Worm (Caenorhabditis elegans): ENCODE measurements around the gene spe-42.

DNA sequence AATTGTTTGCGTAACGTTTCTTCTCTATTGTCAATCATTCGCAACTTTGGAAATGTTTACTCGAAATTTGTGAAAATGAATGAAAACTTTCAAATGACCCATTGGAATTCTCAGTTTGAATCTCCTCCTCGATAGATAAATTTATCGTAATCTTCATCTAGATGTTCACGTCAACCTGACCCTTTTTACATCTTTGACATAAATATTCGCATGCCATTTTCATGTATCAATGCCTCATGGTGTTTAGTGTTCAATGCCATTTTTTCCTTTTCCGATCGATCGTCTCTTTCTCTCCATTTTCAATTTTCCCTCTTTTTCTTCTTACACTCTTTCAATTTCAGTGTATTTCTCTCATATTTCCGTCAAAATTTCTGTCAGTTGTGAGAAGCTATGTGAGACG, 42.5 kb upstream of the spe-42 start:
- TF ChIP-seq lin-15B (tag; optimal IDR thresholded peaks at IDR 0.05) (no peak), ZK546.5 (tag; optimal IDR thresholded peaks at IDR 0.05) (no peak), unc-130 (GFP tag; optimal IDR thresholded peaks at IDR 0.05) (no peak), vab-7 (GFP tag; IDR thresholded peaks at IDR 0.05) (no peak), unc-62 (GFP tag; optimal IDR thresholded peaks at IDR 0.05 in 1 of 2) (no peak), unc-62 (tag; optimal IDR thresholded peaks at IDR 0.05) (no peak), daf-8 (GFP tag; IDR thresholded peaks at IDR 0.05) (no peak), nhr-76 (tag; optimal IDR thresholded peaks at IDR 0.05) (no peak), snpc-4 (tag; optimal IDR thresholded peaks at IDR 0.05) (no peak), Y105C5A.15 (GFP tag; IDR thresholded peaks at IDR 0.05) (no peak), nhr-237 (tag; optimal IDR thresholded peaks at IDR 0.05) (no peak), lin-13 (GFP tag; optimal IDR thresholded peaks at IDR 0.05) (no peak), zag-1 (tag; optimal IDR thresholded peaks at IDR 0.05) (no peak)
